Worm (Caenorhabditis elegans) whole organism, midembryonic: Measurements from ENCODE around the gene srt-6.

Source experiments
- flt-1 ChIP-seq: fragments of 200-800 bp; sonication (Bioruptor generic); IDR thresholded peaks from 2 replicates; pipeline ENCODE4 v1.3.6; 2022; ENCODE audit warnings: missing genetic modification characterization, missing compliant biosample characterization
- med-1 ChIP-seq: sonication (generic microtip); optimal IDR thresholded peaks from 2 replicates; lab custom pipeline; 2017; ENCODE audit warnings: missing genetic modification characterization, mild to moderate bottlenecking, missing compliant biosample characterization, antibody characterized with exemption, missing genetic modification reagents; ENCODE audit not compliant: insufficient read depth
- ztf-23 ChIP-seq: fragments of 200-800 bp; sonication (Bioruptor generic); IDR thresholded peaks from 2 replicates; pipeline ENCODE4 v1.3.6; 2022; ENCODE audit warnings: missing genetic modification reagents, missing genetic modification characterization, missing compliant biosample characterization

DNA sequence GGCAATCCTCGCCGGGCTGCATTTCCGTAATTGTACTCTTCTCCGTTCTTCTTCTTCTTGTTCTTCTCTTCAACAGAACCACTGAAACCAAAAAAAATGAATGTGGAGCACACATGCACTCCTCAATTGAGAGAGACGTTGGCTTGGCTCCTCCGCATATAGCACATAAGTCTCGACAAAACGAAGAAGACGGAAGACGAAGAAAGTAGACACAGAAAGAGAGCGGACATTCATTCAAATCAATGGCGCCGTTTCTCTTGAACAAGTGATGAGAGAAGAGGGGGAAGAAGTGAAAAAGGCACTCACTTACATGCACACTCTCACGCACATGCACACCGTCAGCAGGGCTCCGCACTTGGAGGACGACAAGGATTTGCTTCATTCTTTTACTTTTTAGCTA lies 28.9 kb upstream of the srt-6 start, which contains the start of gene F25E5.9:
- TF ChIP-seq flt-1 (GFP tag; lab: Robert Waterston, UW) (no peak), ztf-23 (GFP tag; lab: Robert Waterston, UW) (no peak), med-1 (GFP tag; lab: Kevin White, UChicago) (no peak)
